Worm (Caenorhabditis elegans) whole organism, L2 larva: ENCODE results near the gene cyp-34A10.

ENCODE experiments used
- C34F6.9 ChIP-seq: fragments of 150-350 bp; optimal IDR thresholded peaks from 2 replicates; lab custom pipeline; 2014; ENCODE audit warnings: missing biosample characterization, missing genetic modification characterization
- F13H6.1 ChIP-seq: sonication (generic microtip); optimal IDR thresholded peaks from 2 replicates; lab custom pipeline; 2016; ENCODE audit warnings: missing genetic modification characterization, missing compliant biosample characterization
- R02D3.7 ChIP-seq: fragments of 150-350 bp; optimal IDR thresholded peaks from 2 replicates; lab custom pipeline; 2014; ENCODE audit warnings: missing biosample characterization, missing genetic modification characterization
- Y55F3AM.14 ChIP-seq: fragments of 200-800 bp; sonication (Bioruptor generic); optimal IDR thresholded peaks from 2 replicates; lab custom pipeline; 2018; ENCODE audit warnings: mild to moderate bottlenecking, missing genetic modification characterization, missing compliant biosample characterization
- ZK546.5 ChIP-seq: sonication (generic microtip); optimal IDR thresholded peaks from 2 replicates; lab custom pipeline; 2017; ENCODE audit warnings: missing biosample characterization, missing genetic modification characterization
- alr-1 ChIP-seq: fragments of 150-350 bp; optimal IDR thresholded peaks from 2 replicates; lab custom pipeline; 2014; ENCODE audit warnings: missing biosample characterization, missing genetic modification characterization
- ama-1 ChIP-seq: fragments of 150-350 bp; optimal IDR thresholded peaks from 2 replicates; lab custom pipeline; 2018; ENCODE audit warnings: inconsistent platforms
- blmp-1 ChIP-seq: sonication (generic microtip); optimal IDR thresholded peaks from 2 replicates; lab custom pipeline; 2017; ENCODE audit warnings: missing genetic modification characterization, mild to moderate bottlenecking, missing compliant biosample characterization, antibody characterized with exemption, moderate library complexity; ENCODE audit not compliant: insufficient read depth
- ceh-16 ChIP-seq: fragments of 150-350 bp; optimal IDR thresholded peaks from 2 replicates; lab custom pipeline; 2014; ENCODE audit warnings: missing biosample characterization, missing genetic modification characterization
- ceh-82 ChIP-seq: fragments of 150-350 bp; optimal IDR thresholded peaks from 2 replicates; lab custom pipeline; 2014; ENCODE audit warnings: missing biosample characterization, missing genetic modification characterization
- crh-2 ChIP-seq: sonication (generic microtip); optimal IDR thresholded peaks from 2 replicates; lab custom pipeline; 2017; ENCODE audit warnings: missing biosample characterization, missing genetic modification characterization
- dmd-4 ChIP-seq: sonication (generic microtip); optimal IDR thresholded peaks from 2 replicates; lab custom pipeline; 2017; ENCODE audit warnings: missing biosample characterization, missing genetic modification characterization
- egl-27 ChIP-seq: sonication (generic microtip); optimal IDR thresholded peaks from 3 replicates; lab custom pipeline; 2017; ENCODE audit warnings: missing biosample characterization, missing genetic modification reagents, missing genetic modification characterization
- elt-1 ChIP-seq: fragments of 150-350 bp; optimal IDR thresholded peaks from 2 replicates; lab custom pipeline; 2014; ENCODE audit warnings: missing biosample characterization, missing genetic modification characterization
- elt-3 ChIP-seq: sonication (generic microtip); optimal IDR thresholded peaks from 2 replicates; lab custom pipeline; 2017; ENCODE audit warnings: missing biosample characterization, missing genetic modification characterization
- fos-1 ChIP-seq: fragments of 150-350 bp; optimal IDR thresholded peaks from 2 replicates; lab custom pipeline; 2014; ENCODE audit warnings: missing biosample characterization, missing genetic modification characterization
- gmeb-1 ChIP-seq: fragments of 150-350 bp; optimal IDR thresholded peaks from 2 replicates; lab custom pipeline; 2014; ENCODE audit warnings: missing biosample characterization, missing genetic modification characterization
- lin-13 ChIP-seq: fragments of 150-350 bp; optimal IDR thresholded peaks from 2 replicates; lab custom pipeline; 2014; ENCODE audit warnings: missing biosample characterization, missing genetic modification reagents, missing genetic modification characterization
- lsy-2 ChIP-seq, 2 experiments: fragments of 150-350 bp in 1 of 2; sonication (generic microtip) in 1 of 2; optimal IDR thresholded peaks; 2 replicates each; lab custom pipeline; 2014 to 2017; ENCODE audit warnings: missing biosample characterization in 2 of 2, missing genetic modification characterization in 2 of 2
- mab-5 ChIP-seq: fragments of 150-350 bp; optimal IDR thresholded peaks from 2 replicates; lab custom pipeline; 2014; ENCODE audit warnings: missing biosample characterization, missing genetic modification characterization
- mbf-1 ChIP-seq: sonication (generic microtip); optimal IDR thresholded peaks from 2 replicates; lab custom pipeline; 2017; ENCODE audit warnings: missing biosample characterization, missing genetic modification characterization
- mdl-1 ChIP-seq, 2 experiments: fragments of 150-350 bp in 1 of 2; sonication (generic microtip) in 1 of 2; optimal IDR thresholded peaks; 2 replicates each; lab custom pipeline; 2017; ENCODE audit warnings: missing biosample characterization in 2 of 2, missing genetic modification characterization in 2 of 2
- nhr-10 ChIP-seq: sonication (generic microtip); optimal IDR thresholded peaks from 2 replicates; lab custom pipeline; 2017; ENCODE audit warnings: missing biosample characterization, missing genetic modification characterization
- nhr-11 ChIP-seq: fragments of 150-350 bp; optimal IDR thresholded peaks from 2 replicates; lab custom pipeline; 2014; ENCODE audit warnings: missing biosample characterization, missing genetic modification characterization
- nhr-129 ChIP-seq: fragments of 150-350 bp; optimal IDR thresholded peaks from 2 replicates; lab custom pipeline; 2014; ENCODE audit warnings: missing biosample characterization, missing genetic modification characterization
- nhr-21 ChIP-seq: fragments of 150-350 bp; optimal IDR thresholded peaks from 2 replicates; lab custom pipeline; 2014; ENCODE audit warnings: missing biosample characterization, missing genetic modification characterization
- nhr-25 ChIP-seq: fragments of 150-350 bp; sonication (generic microtip); optimal IDR thresholded peaks from 3 replicates; lab custom pipeline; 2014; ENCODE audit warnings: missing biosample characterization, missing genetic modification characterization
- nhr-6 ChIP-seq: fragments of 150-350 bp; optimal IDR thresholded peaks from 2 replicates; lab custom pipeline; 2014; ENCODE audit warnings: missing biosample characterization, missing genetic modification characterization
- nhr-77 ChIP-seq: fragments of 150-350 bp; optimal IDR thresholded peaks from 2 replicates; lab custom pipeline; 2014; ENCODE audit warnings: missing biosample characterization, missing genetic modification characterization
- peb-1 ChIP-seq: fragments of 150-350 bp; optimal IDR thresholded peaks from 2 replicates; lab custom pipeline; 2014; ENCODE audit warnings: missing biosample characterization, missing genetic modification characterization
- sem-4 ChIP-seq: fragments of 150-350 bp; optimal IDR thresholded peaks from 2 replicates; lab custom pipeline; 2014; ENCODE audit warnings: missing biosample characterization, missing genetic modification reagents, missing genetic modification characterization
- skn-1 ChIP-seq: sonication (generic microtip); optimal IDR thresholded peaks from 2 replicates; lab custom pipeline; 2017; ENCODE audit warnings: missing biosample characterization, missing genetic modification characterization
- sma-9 ChIP-seq, 2 experiments: fragments of 150-350 bp in 1 of 2; sonication (generic microtip) in 1 of 2; optimal IDR thresholded peaks; 2 replicates each; lab custom pipeline; 2014 to 2016; ENCODE audit warnings: missing genetic modification characterization in 2 of 2, mild to moderate bottlenecking in 1 of 2, missing biosample characterization in 1 of 2, missing compliant biosample characterization in 1 of 2, missing genetic modification reagents in 1 of 2, moderate library complexity in 1 of 2
- snpc-4 ChIP-seq: fragments of 150-350 bp; optimal IDR thresholded peaks from 2 replicates; lab custom pipeline; 2014; ENCODE audit warnings: missing biosample characterization, missing genetic modification characterization
- unc-39 ChIP-seq: fragments of 150-350 bp; optimal IDR thresholded peaks from 2 replicates; lab custom pipeline; 2014; ENCODE audit warnings: missing biosample characterization, missing genetic modification characterization
- unc-55 ChIP-seq: fragments of 150-350 bp; sonication (generic microtip); optimal IDR thresholded peaks from 3 replicates; lab custom pipeline; 2014; ENCODE audit warnings: missing biosample characterization, missing genetic modification reagents, missing genetic modification characterization
- zag-1 ChIP-seq: fragments of 150-350 bp; optimal IDR thresholded peaks from 2 replicates; lab custom pipeline; 2014; ENCODE audit warnings: missing biosample characterization, missing genetic modification characterization
- ztf-1 ChIP-seq: fragments of 200-800 bp; sonication (Bioruptor generic); conservative IDR thresholded peaks from 2 replicates; pipeline ENCODE4 v1.3.6; 2022; ENCODE audit warnings: missing genetic modification characterization, missing compliant biosample characterization
- ztf-4 ChIP-seq: fragments of 150-350 bp; optimal IDR thresholded peaks from 2 replicates; lab custom pipeline; 2014; ENCODE audit warnings: missing biosample characterization, missing genetic modification characterization

Gene cyp-34A10

ce11 chrV:4010170-4010569 lies 37.4 kb upstream of the cyp-34A10 start, which contains the start of gene srh-4:
TSS of gene srh-4 (plus strand) at chrV:4010470.
- no peak for TF ChIP-seq nhr-129 (tag; lab: Kevin White, UChicago)
- TF ChIP-seq elt-1 (tag; lab: Kevin White, UChicago), result no peak
- no peak for TF ChIP-seq unc-39 (tag; lab: Kevin White, UChicago)
- TF ChIP-seq unc-55 (GFP tag; lab: Kevin White, UChicago), result no peak
- TF ChIP-seq ZK546.5, result no peak
- TF ChIP-seq fos-1 (tag; lab: Kevin White, UChicago), result no peak
- no peak for TF ChIP-seq dmd-4 (tag; lab: Kevin White, UChicago)
- no peak for TF ChIP-seq nhr-6 (tag; lab: Kevin White, UChicago)
- TF ChIP-seq ztf-1 (GFP tag; lab: Robert Waterston, UW), result no peak
- TF ChIP-seq C34F6.9 (tag; lab: Kevin White, UChicago), result no peak
- no peak for TF ChIP-seq F13H6.1 (tag; lab: Kevin White, UChicago)
- TF ChIP-seq elt-3 (tag; lab: Kevin White, UChicago), result no peak
- TF ChIP-seq ztf-4 (tag; lab: Kevin White, UChicago), result no peak
- TF ChIP-seq snpc-4 (tag; lab: Kevin White, UChicago), result no peak
- no peak for TF ChIP-seq blmp-1 (tag; lab: Kevin White, UChicago)
- TF ChIP-seq lsy-2 (tag; optimal IDR thresholded peaks at IDR 0.05; lab: Kevin White, UChicago), result no peak

ce11 chrV:4007927-4008326 lies 35.1 kb upstream of the cyp-34A10 start, which contains the start of gene srh-7:
TSS of gene srh-7 (plus strand) at chrV:4008227.
- no peak for TF ChIP-seq elt-3 (tag; lab: Kevin White, UChicago)
- no peak for TF ChIP-seq gmeb-1
- no peak for TF ChIP-seq Y55F3AM.14 (GFP tag; lab: Kevin White, UChicago)
- no peak for TF ChIP-seq alr-1 (tag; lab: Kevin White, UChicago)
- no peak for TF ChIP-seq nhr-11 (tag; lab: Kevin White, UChicago)
- no peak for TF ChIP-seq egl-27
- no peak for TF ChIP-seq sem-4 (tag; lab: Kevin White, UChicago)
- TF ChIP-seq nhr-77 (tag; lab: Kevin White, UChicago), result no peak
- TF ChIP-seq lin-13 (GFP tag; lab: Kevin White, UChicago), result no peak
- no peak for TF ChIP-seq nhr-21 (tag; lab: Kevin White, UChicago)
- TF ChIP-seq C34F6.9 (tag; lab: Kevin White, UChicago), result no peak
- no peak for TF ChIP-seq ceh-82 (tag; lab: Kevin White, UChicago)
- no peak for TF ChIP-seq zag-1 (tag; lab: Kevin White, UChicago)
- no peak for TF ChIP-seq ZK546.5
- TF ChIP-seq F13H6.1 (tag; lab: Kevin White, UChicago), result no peak
- TF ChIP-seq nhr-25 (tag; lab: Kevin White, UChicago), result no peak
- TF ChIP-seq ztf-4 (tag; lab: Kevin White, UChicago), result no peak
- no peak for TF ChIP-seq ztf-1 (GFP tag; lab: Robert Waterston, UW)
- no peak for TF ChIP-seq ceh-16 (tag; lab: Kevin White, UChicago)

DNA sequence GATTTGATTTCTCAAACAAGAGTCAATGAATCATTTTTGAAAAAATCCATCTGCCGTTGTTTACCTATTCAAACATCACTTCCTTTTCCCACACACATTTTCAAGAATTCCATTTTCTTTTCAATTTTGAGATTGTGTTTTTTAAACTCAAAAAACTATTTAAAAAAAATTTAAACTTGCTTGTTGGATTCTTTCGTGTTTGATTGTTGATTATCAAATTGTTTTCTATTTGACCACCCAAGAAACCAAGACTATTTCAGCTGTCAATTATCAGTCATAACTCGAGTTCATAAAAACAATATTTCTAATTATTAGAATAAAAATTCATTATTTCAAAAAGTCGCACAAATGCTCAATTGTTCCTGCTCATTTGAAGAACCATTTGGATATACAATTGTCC lies 32.4 kb upstream of the cyp-34A10 start, which contains the start of gene srh-8:
srh-8 (plus strand) TSS at position 301 of the 400 bp plus-strand sequence.
- TF ChIP-seq mab-5, result no peak
- no peak for TF ChIP-seq sma-9 (GFP tag; optimal IDR thresholded peaks at IDR 0.05; lab: Kevin White, UChicago)
- no peak for TF ChIP-seq sma-9 (tag; optimal IDR thresholded peaks at IDR 0.05; lab: Kevin White, UChicago)
- TF ChIP-seq alr-1 (tag; lab: Kevin White, UChicago), result no peak
- no peak for TF ChIP-seq gmeb-1
- TF ChIP-seq elt-1 (tag; lab: Kevin White, UChicago), result no peak
- TF ChIP-seq ceh-16 (tag; lab: Kevin White, UChicago), result no peak
- no peak for TF ChIP-seq ama-1 (lab: Kevin White, UChicago)
- no peak for TF ChIP-seq Y55F3AM.14 (GFP tag; lab: Kevin White, UChicago)
- TF ChIP-seq blmp-1 (tag; lab: Kevin White, UChicago), result no peak
- no peak for TF ChIP-seq nhr-129 (tag; lab: Kevin White, UChicago)

ce11 chrV:4004577-4004976 lies 31.8 kb upstream of the cyp-34A10 start:
- TF ChIP-seq unc-55 (GFP tag; lab: Kevin White, UChicago) (no peak), mbf-1 (tag; lab: Kevin White, UChicago) (no peak), R02D3.7 (tag; lab: Kevin White, UChicago) (no peak), crh-2 (tag; lab: Kevin White, UChicago) (no peak), nhr-10 (tag; lab: Kevin White, UChicago) (no peak), sem-4 (tag; lab: Kevin White, UChicago) (no peak), Y55F3AM.14 (GFP tag; lab: Kevin White, UChicago) (no peak), sma-9 (GFP tag; optimal IDR thresholded peaks at IDR 0.05; lab: Kevin White, UChicago) (no peak), sma-9 (tag; optimal IDR thresholded peaks at IDR 0.05; lab: Kevin White, UChicago) (no peak), skn-1 (no peak), ceh-16 (tag; lab: Kevin White, UChicago) (no peak), peb-1 (tag; lab: Kevin White, UChicago) (no peak), egl-27 (no peak), nhr-77 (tag; lab: Kevin White, UChicago) (no peak), snpc-4 (tag; lab: Kevin White, UChicago) (no peak), mdl-1 (tag; optimal IDR thresholded peaks at IDR 0.05; lab: Kevin White, UChicago) (no peak), nhr-21 (tag; lab: Kevin White, UChicago) (no peak)
